Fruit fly (Drosophila melanogaster) whole organism, embryonic: ENCODE data around the gene Pdcd4.
A peak's percentile ranks its signal among the peaks of the same experiment; 100 is the strongest.

Experiments used
- Aef1 ChIP-seq: fragments of 200-800 bp; sonication (Bioruptor generic); IDR thresholded peaks from 3 replicates; pipeline ENCODE4 v1.3.6; 2022; ENCODE audit warnings: missing biosample characterization, missing genetic modification characterization
- Awh ChIP-seq: fragments of 200-800 bp; sonication (Bioruptor generic); IDR thresholded peaks from 2 replicates; pipeline ENCODE4, ENCODE4 v1.3.6; 2022; ENCODE audit warnings: missing biosample characterization, missing genetic modification characterization
- CG10654 ChIP-seq: fragments of 200-800 bp; sonication (Bioruptor generic); optimal IDR thresholded peaks from 2 replicates; lab custom pipeline; 2016; ENCODE audit warnings: missing biosample characterization, missing genetic modification characterization
- CG12744 ChIP-seq: fragments of 200-800 bp; sonication (Bioruptor generic); optimal IDR thresholded peaks from 2 replicates; lab custom pipeline; 2016; ENCODE audit warnings: missing biosample characterization, missing genetic modification characterization
- CG12769 ChIP-seq: fragments of 200-800 bp; sonication (Bioruptor generic); optimal IDR thresholded peaks from 2 replicates; lab custom pipeline; 2019; ENCODE audit warnings: missing biosample characterization, mild to moderate bottlenecking, missing genetic modification characterization, moderate library complexity
- CG14860 ChIP-seq: fragments of 200-800 bp; sonication (Bioruptor generic); IDR thresholded peaks from 3 replicates; pipeline ENCODE4 v1.3.6; 2022; ENCODE audit warnings: missing biosample characterization, missing genetic modification characterization; ENCODE audit not compliant: partially characterized antibody
- CG15011 ChIP-seq: fragments of 200-800 bp; sonication (Bioruptor generic); optimal IDR thresholded peaks from 3 replicates; lab custom pipeline; 2018; ENCODE audit warnings: missing biosample characterization, mild to moderate bottlenecking, missing genetic modification characterization
- CG17328 ChIP-seq: fragments of 200-800 bp; sonication (Bioruptor generic); IDR thresholded peaks from 2 replicates; pipeline ENCODE4 v1.3.6; 2022; ENCODE audit warnings: missing biosample characterization, missing genetic modification characterization
- CG18476 ChIP-seq: fragments of 200-800 bp; sonication (Bioruptor generic); optimal IDR thresholded peaks from 2 replicates; lab custom pipeline; 2016; ENCODE audit warnings: missing biosample characterization, mild to moderate bottlenecking, missing genetic modification characterization
- CG18764 ChIP-seq: fragments of 200-800 bp; sonication (Bioruptor generic); optimal IDR thresholded peaks from 3 replicates; lab custom pipeline; 2016; ENCODE audit warnings: missing biosample characterization, missing genetic modification characterization
- CG2120 ChIP-seq: fragments of 200-800 bp; sonication (Bioruptor generic); optimal IDR thresholded peaks from 3 replicates; lab custom pipeline; 2016; ENCODE audit warnings: missing biosample characterization, missing genetic modification characterization
- CG31224 ChIP-seq: fragments of 200-800 bp; sonication (Bioruptor generic); IDR thresholded peaks from 2 replicates; pipeline ENCODE4 v1.3.6; 2022; ENCODE audit warnings: missing biosample characterization, missing genetic modification characterization
- CG32772 ChIP-seq: fragments of 200-800 bp; sonication (Bioruptor generic); IDR thresholded peaks from 2 replicates; pipeline ENCODE4 v1.3.6; 2022; ENCODE audit warnings: missing biosample characterization, missing genetic modification characterization
- CG3995 ChIP-seq: fragments of 200-800 bp; sonication (Bioruptor generic); optimal IDR thresholded peaks from 3 replicates; lab custom pipeline; 2016; ENCODE audit warnings: missing biosample characterization, missing genetic modification characterization
- CG42726 ChIP-seq: fragments of 200-800 bp; sonication (Bioruptor generic); IDR thresholded peaks from 2 replicates; pipeline ENCODE4 v1.3.6; 2022; ENCODE audit warnings: missing biosample characterization, missing genetic modification characterization; ENCODE audit not compliant: partially characterized antibody
- CG4328 ChIP-seq: fragments of 200-800 bp; sonication (Bioruptor generic); optimal IDR thresholded peaks from 3 replicates; lab custom pipeline; 2017; ENCODE audit warnings: missing biosample characterization, missing genetic modification reagents, missing genetic modification characterization
- CG4424 ChIP-seq: fragments of 200-800 bp; sonication (Bioruptor generic); optimal IDR thresholded peaks from 3 replicates; lab custom pipeline; 2016; ENCODE audit warnings: missing biosample characterization, missing genetic modification characterization
- CG6272 ChIP-seq: fragments of 200-800 bp; sonication (Bioruptor generic); IDR thresholded peaks from 2 replicates; pipeline ENCODE4 v1.3.6; 2022; ENCODE audit warnings: missing biosample characterization, missing genetic modification characterization
- CG7745 ChIP-seq: fragments of 200-800 bp; sonication (Bioruptor generic); optimal IDR thresholded peaks from 2 replicates; lab custom pipeline; 2018; ENCODE audit warnings: missing biosample characterization, mild to moderate bottlenecking, missing genetic modification characterization, moderate library complexity
- CG7963 ChIP-seq: fragments of 200-800 bp; sonication (Bioruptor generic); IDR thresholded peaks from 3 replicates; pipeline ENCODE4 v1.3.6; 2022; ENCODE audit warnings: missing biosample characterization, missing genetic modification characterization; ENCODE audit not compliant: partially characterized antibody
- CG9817 ChIP-seq: fragments of 200-800 bp; sonication (Bioruptor generic); optimal IDR thresholded peaks from 2 replicates; lab custom pipeline; 2018; ENCODE audit warnings: missing biosample characterization, mild to moderate bottlenecking, missing genetic modification characterization, moderate library complexity
- Deaf1 ChIP-seq: fragments of 200-800 bp; optimal IDR thresholded peaks from 3 replicates; lab custom pipeline; 2019; ENCODE audit warnings: missing biosample characterization, mild to moderate bottlenecking, missing genetic modification characterization, moderate library complexity
- E2f2 ChIP-seq: fragments of 200-800 bp; sonication (Bioruptor generic); IDR thresholded peaks from 2 replicates; pipeline ENCODE4 v1.3.6; 2022; ENCODE audit warnings: missing biosample characterization, missing genetic modification characterization
- Fer1 ChIP-seq: fragments of 200-800 bp; sonication (Bioruptor generic); optimal IDR thresholded peaks from 2 replicates; lab custom pipeline; 2017; ENCODE audit warnings: missing biosample characterization, mild to moderate bottlenecking, missing genetic modification characterization
- HLH3B ChIP-seq: fragments of 200-800 bp; sonication (Bioruptor generic); IDR thresholded peaks from 2 replicates; pipeline ENCODE4 v1.3.6; 2022; ENCODE audit warnings: missing biosample characterization, missing genetic modification characterization
- Hand ChIP-seq: fragments of 200-800 bp; sonication (Bioruptor generic); optimal IDR thresholded peaks from 2 replicates; lab custom pipeline; 2017; ENCODE audit warnings: mild to moderate bottlenecking, missing biosample characterization, missing genetic modification reagents, missing genetic modification characterization
- Hr51 ChIP-seq, 2 experiments: fragments of 200-800 bp; sonication (Bioruptor generic); optimal IDR thresholded peaks; 2 replicates in 1 of 2; 3 replicates in 1 of 2; lab custom pipeline; 2016 to 2018; ENCODE audit warnings: missing biosample characterization in 2 of 2, missing genetic modification characterization in 2 of 2, mild to moderate bottlenecking in 1 of 2, moderate library complexity in 1 of 2
- Hr78 ChIP-seq, 2 experiments: fragments of 200-800 bp in 1 of 2; fragments of >200 bp in 1 of 2; sonication (Bioruptor generic) in 1 of 2; optimal IDR thresholded peaks; 2 replicates each; lab custom pipeline; 2017 to 2019; ENCODE audit warnings: missing biosample characterization in 2 of 2, missing genetic modification characterization in 2 of 2, mild to moderate bottlenecking in 1 of 2, moderate library complexity in 1 of 2
- Med ChIP-seq: fragments of 200-800 bp; sonication (Bioruptor generic); peaks from one replicate; lab custom pipeline; 2016; ENCODE audit warnings: missing biosample characterization, missing genetic modification characterization, mild to moderate bottlenecking, inconsistent platforms, moderate library complexity
- NC2α ChIP-seq: fragments of 200-800 bp; sonication (Bioruptor generic); optimal IDR thresholded peaks from 2 replicates; lab custom pipeline; 2016; ENCODE audit warnings: missing biosample characterization, missing genetic modification characterization
- NK7.1 ChIP-seq: fragments of 200-800 bp; sonication (Bioruptor generic); optimal IDR thresholded peaks from 3 replicates; lab custom pipeline; 2016; ENCODE audit warnings: missing biosample characterization, missing genetic modification characterization
- Nf-YA ChIP-seq: fragments of 200-800 bp; sonication (Bioruptor generic); IDR thresholded peaks from 2 replicates; pipeline ENCODE4 v1.3.6; 2022; ENCODE audit warnings: missing biosample characterization, missing genetic modification characterization
- Poxn ChIP-seq: fragments of 200-800 bp; sonication (Bioruptor generic); IDR thresholded peaks from 2 replicates; pipeline ENCODE4 v1.3.6; 2022; ENCODE audit warnings: missing biosample characterization, missing genetic modification characterization
- Scr ChIP-seq: fragments of 200-800 bp; sonication (Bioruptor generic); IDR thresholded peaks from 2 replicates; pipeline ENCODE4 v1.3.6; 2022; ENCODE audit warnings: missing biosample characterization, missing genetic modification characterization; ENCODE audit not compliant: partially characterized antibody
- Side ChIP-seq: fragments of 200-800 bp; sonication (Bioruptor generic); optimal IDR thresholded peaks from 2 replicates; lab custom pipeline; 2016; ENCODE audit warnings: missing biosample characterization, missing genetic modification characterization
- Sry-δ ChIP-seq: fragments of 200-800 bp; sonication (Bioruptor generic); optimal IDR thresholded peaks from 2 replicates; lab custom pipeline; 2016; ENCODE audit warnings: missing biosample characterization, missing genetic modification characterization
- Usf ChIP-seq: fragments of 200-800 bp; sonication (Bioruptor generic); optimal IDR thresholded peaks from 2 replicates; lab custom pipeline; 2017; ENCODE audit warnings: missing genotype, missing biosample characterization, missing genetic modification characterization
- dmrt99B ChIP-seq: fragments of 200-800 bp; sonication (Bioruptor generic); optimal IDR thresholded peaks from 2 replicates; lab custom pipeline; 2018; ENCODE audit warnings: missing biosample characterization, mild to moderate bottlenecking, missing genetic modification characterization, moderate library complexity
- ems ChIP-seq: fragments of 200-800 bp; sonication (Bioruptor generic); optimal IDR thresholded peaks from 3 replicates; lab custom pipeline; 2016; ENCODE audit warnings: missing biosample characterization, missing genetic modification characterization
- gro ChIP-seq: fragments of 200-800 bp; sonication (Bioruptor generic); optimal IDR thresholded peaks from 2 replicates; lab custom pipeline; 2016; ENCODE audit warnings: missing biosample characterization, missing genetic modification characterization
- gsb ChIP-seq: fragments of 200-800 bp; sonication (Bioruptor generic); IDR thresholded peaks from 2 replicates; pipeline ENCODE4 v1.3.6; 2022; ENCODE audit warnings: missing biosample characterization, missing genetic modification characterization
- inv ChIP-seq: fragments of 200-800 bp; sonication (Bioruptor generic); IDR thresholded peaks from 2 replicates; pipeline ENCODE4 v1.3.6; 2022; ENCODE audit warnings: missing biosample characterization, missing genetic modification characterization; ENCODE audit not compliant: partially characterized antibody
- kni ChIP-seq: fragments of 200-800 bp; sonication (Bioruptor generic); optimal IDR thresholded peaks from 3 replicates; lab custom pipeline; 2017; ENCODE audit warnings: mild to moderate bottlenecking, missing biosample characterization, missing genetic modification reagents, missing genetic modification characterization
- onecut ChIP-seq: fragments of 200-800 bp; sonication (Bioruptor generic); IDR thresholded peaks from 2 replicates; pipeline ENCODE4 v1.3.6; 2022; ENCODE audit warnings: missing biosample characterization, missing genetic modification characterization
- pfk ChIP-seq: fragments of 200-800 bp; sonication (Bioruptor generic); optimal IDR thresholded peaks from 2 replicates; lab custom pipeline; 2018; ENCODE audit warnings: missing biosample characterization, mild to moderate bottlenecking, missing genetic modification characterization, moderate library complexity
- pho ChIP-seq: fragments of 200-800 bp; sonication (Bioruptor generic); optimal IDR thresholded peaks from 2 replicates; lab custom pipeline; 2016; ENCODE audit warnings: missing biosample characterization, missing genetic modification characterization
- phol ChIP-seq: fragments of 200-800 bp; sonication (Bioruptor generic); optimal IDR thresholded peaks from 3 replicates; lab custom pipeline; 2018; ENCODE audit warnings: missing biosample characterization, mild to moderate bottlenecking, missing genetic modification characterization, moderate library complexity
- sisA ChIP-seq: fragments of 200-800 bp; sonication (Bioruptor generic); IDR thresholded peaks from 2 replicates; pipeline ENCODE4 v1.3.6; 2022; ENCODE audit warnings: missing biosample characterization, missing genetic modification characterization
- unpg ChIP-seq: fragments of 200-800 bp; sonication (Bioruptor generic); optimal IDR thresholded peaks from 3 replicates; lab custom pipeline; 2018; ENCODE audit warnings: missing biosample characterization, mild to moderate bottlenecking, missing genetic modification characterization, moderate library complexity

The Pdcd4 gene

DNA sequence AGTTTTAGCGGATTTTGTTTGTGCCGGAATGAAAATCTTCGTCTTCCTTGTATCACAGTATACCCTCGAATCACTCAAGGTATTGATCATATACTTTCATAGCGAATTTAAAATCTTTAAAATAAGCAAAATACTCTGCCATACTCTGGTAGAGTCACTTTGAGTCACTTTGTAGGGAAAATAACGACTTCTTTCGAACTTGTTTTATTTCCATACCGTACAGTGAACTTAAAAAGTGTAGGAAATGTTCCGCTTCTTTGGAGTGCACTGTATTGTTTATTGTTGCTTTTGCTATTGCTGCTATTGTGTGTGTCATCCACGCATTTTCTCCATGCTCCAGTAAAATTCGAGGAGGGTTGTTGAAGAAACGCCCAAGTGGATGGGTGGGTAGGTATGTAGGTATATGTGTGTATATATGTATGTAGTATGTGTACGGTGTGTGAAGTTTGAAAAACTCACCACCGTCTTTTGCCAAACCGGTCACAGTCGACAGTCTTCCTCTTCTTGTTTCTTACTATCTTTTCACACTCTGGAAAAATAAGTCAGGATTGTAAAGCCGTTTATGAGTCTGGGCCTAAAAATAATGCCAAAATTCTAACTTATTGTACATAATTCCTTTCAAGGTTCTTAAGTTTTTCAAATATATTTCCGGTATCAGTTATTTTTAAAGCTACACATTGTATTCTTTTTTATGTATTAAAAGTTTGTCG is 33.9 kb upstream of the Pdcd4 start (continued):
- TF ChIP-seq Hr78 (GFP tag; optimal IDR thresholded peaks at IDR 0.05; lab: Kevin White, UChicago) (no peak), NK7.1 (GFP tag; lab: Kevin White, UChicago) (peak; percentile 9), NC2α (GFP tag; lab: Kevin White, UChicago) (no peak), CG7963 (GFP tag; lab: Robert Waterston, UW) (no peak), dmrt99B (peak; percentile 65), CG12744 (GFP tag; lab: Kevin White, UChicago) (no peak), CG3995 (GFP tag; lab: Kevin White, UChicago) (peak; percentile 17), Hand (GFP tag; lab: Kevin White, UChicago) (peak; percentile 11), Aef1 (peak; percentile 13; the same call in 1 of the 3 replicates), CG2120 (GFP tag; lab: Kevin White, UChicago) (peak; percentile 58), Med (GFP tag; lab: Kevin White, UChicago) (peak; percentile 81), CG12769 (tag; lab: Kevin White, UChicago) (peak; percentile 43), CG14860 (GFP tag; lab: Robert Waterston, UW) (no peak), Fer1 (GFP tag; lab: Kevin White, UChicago) (peak; percentile 55), CG17328 (GFP tag; lab: Robert Waterston, UW) (no peak), CG4424 (GFP tag; lab: Kevin White, UChicago) (peak; percentile 38), CG32772 (GFP tag; lab: Robert Waterston, UW) (no peak), CG31224 (GFP tag; lab: Robert Waterston, UW) (no peak), sisA (peak; percentile 24; the same call in 1 of the 2 replicates), CG7745 (tag; lab: Kevin White, UChicago) (no peak), CG6272 (GFP tag; lab: Robert Waterston, UW) (no peak), onecut (no peak; the same call in 1 of the 2 replicates), CG4328 (GFP tag; lab: Kevin White, UChicago) (no peak), Nf-YA (GFP tag; lab: Robert Waterston, UW) (no peak), gsb (GFP tag; lab: Robert Waterston, UW) (no peak), Poxn (GFP tag; lab: Robert Waterston, UW) (no peak), E2f2 (0 out of 2 replicates have a peak, but pooled peaks have one; percentile 9), Side (GFP tag; lab: Kevin White, UChicago) (peak; percentile 42), pho (GFP tag; lab: Kevin White, UChicago) (no peak), gro (GFP tag; lab: Kevin White, UChicago) (no peak), Deaf1 (tag; lab: Kevin White, UChicago) (peak; percentile 22), CG10654 (GFP tag; lab: Kevin White, UChicago) (no peak), Sry-δ (no peak), CG15011 (no peak), Scr (GFP tag; lab: Robert Waterston, UW) (no peak), kni (peak; percentile 75), CG18476 (GFP tag; lab: Kevin White, UChicago) (no peak), Hr51 (GFP tag; optimal IDR thresholded peaks at IDR 0.05; lab: Kevin White, UChicago) (peak in 1 of 2 experiments; percentile 50), CG42726 (GFP tag; lab: Robert Waterston, UW) (no peak), inv (GFP tag; lab: Robert Waterston, UW) (no peak), pfk (GFP tag; lab: Kevin White, UChicago) (no peak), HLH3B (GFP tag; lab: Robert Waterston, UW) (0 out of 2 replicates have a peak, but pooled peaks have one; percentile 30), ems (no peak), unpg (peak; percentile 40), CG9817 (tag; lab: Kevin White, UChicago) (peak; percentile 17), Awh (GFP tag; lab: Robert Waterston, UW) (no peak), phol (tag; lab: Kevin White, UChicago) (peak; percentile 36), CG18764 (GFP tag; lab: Kevin White, UChicago) (no peak), Usf (GFP tag; lab: Kevin White, UChicago) (no peak)
